Worm (Caenorhabditis elegans): ENCODE measurements around the gene col-156.

DNA sequence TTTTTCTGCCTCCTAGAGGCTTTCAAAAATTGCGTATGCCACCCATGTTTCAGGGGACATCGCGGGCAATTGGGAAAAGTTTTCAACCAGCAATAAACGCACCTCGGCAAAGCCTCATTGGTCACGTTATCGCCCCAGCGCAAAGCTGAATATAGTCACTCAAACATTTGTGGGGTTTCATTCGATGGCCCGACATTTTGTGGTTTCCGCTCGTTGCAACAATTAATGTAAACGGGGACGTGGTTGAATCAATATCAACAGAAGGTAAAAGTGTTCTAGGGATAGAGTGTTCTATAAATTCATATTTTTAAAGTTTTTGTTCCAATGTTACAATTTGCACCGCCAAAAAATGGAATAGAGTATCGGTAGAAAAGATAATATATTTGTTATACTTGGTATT is 38.1 kb upstream of the col-156 start:
- no peak for TF ChIP-seq med-1 (GFP tag; optimal IDR thresholded peaks at IDR 0.05; ENCODE audit: insufficient read depth)
- no peak for TF ChIP-seq ref-1 (GFP tag; conservative IDR thresholded peaks at IDR 0.05)
- no peak for TF ChIP-seq klf-2 (GFP tag; conservative IDR thresholded peaks at IDR 0.05)
- TF ChIP-seq T22C8.4 (GFP tag; IDR thresholded peaks at IDR 0.05), result no peak
- no peak for TF ChIP-seq flt-1 (GFP tag; IDR thresholded peaks at IDR 0.05)
- TF ChIP-seq ztf-23 (GFP tag; IDR thresholded peaks at IDR 0.05), result no peak
- TF ChIP-seq tab-1 (GFP tag; IDR thresholded peaks at IDR 0.05), result no peak
- TF ChIP-seq ztf-29 (GFP tag; IDR thresholded peaks at IDR 0.05), result no peak

Data from whole organism, midembryonic.